Worm (Caenorhabditis elegans): ENCODE data around the gene ZC443.7.

DNA sequence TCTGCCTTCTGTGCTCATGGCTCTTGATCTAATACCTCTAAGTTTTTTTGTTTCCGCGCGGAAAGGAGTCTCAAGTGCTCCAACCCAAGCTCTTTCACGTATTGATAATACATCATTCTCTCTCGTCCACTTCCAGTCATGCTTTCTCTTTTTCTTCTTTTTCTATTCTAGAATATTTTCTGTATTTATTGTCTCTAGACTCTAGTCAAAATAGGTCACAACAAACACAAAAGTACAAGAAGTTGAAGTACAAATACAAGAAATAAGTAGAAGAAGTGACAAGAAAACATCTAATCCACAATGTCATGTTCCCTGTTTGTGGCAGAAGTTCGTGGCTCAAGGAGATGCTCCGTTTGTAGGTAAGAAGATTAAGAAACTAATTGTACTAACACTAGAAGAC lies 33.1 kb upstream of the ZC443.7 start, which contains the start of gene ZC455.1:
- TF ChIP-seq nfya-1 (tag; optimal IDR thresholded peaks at IDR 0.05; ENCODE audit: insufficient read depth) (no peak), nhr-77 (tag; optimal IDR thresholded peaks at IDR 0.05) (no peak), egl-27 (tag; optimal IDR thresholded peaks at IDR 0.05) (no peak), fkh-10 (GFP tag; optimal IDR thresholded peaks at IDR 0.05) (no peak), nhr-12 (tag; optimal IDR thresholded peaks at IDR 0.05) (no peak), nhr-237 (tag; optimal IDR thresholded peaks at IDR 0.05) (no peak), elt-1 (tag; optimal IDR thresholded peaks at IDR 0.05) (no peak), nhr-23 (tag; optimal IDR thresholded peaks at IDR 0.05) (no peak)
